Worm (Caenorhabditis elegans) whole organism, L4/young adult: Measurements from ENCODE around the gene aman-1.

Experiments
- W03F9.2 ChIP-seq: fragments of 150-350 bp; optimal IDR thresholded peaks from 2 replicates; lab custom pipeline; 2014; ENCODE audit warnings: missing biosample characterization, missing genetic modification characterization
- dao-5 ChIP-seq: sonication (generic microtip); optimal IDR thresholded peaks from 2 replicates; lab custom pipeline; 2016; ENCODE audit warnings: missing genotype, missing genetic modification characterization, moderate library complexity, missing compliant biosample characterization
- him-1 ChIP-seq: sonication (generic microtip); optimal IDR thresholded peaks from 2 replicates; lab custom pipeline; 2016; ENCODE audit warnings: missing genotype, missing genetic modification reagents, missing genetic modification characterization, missing compliant biosample characterization

aman-1 gene

DNA sequence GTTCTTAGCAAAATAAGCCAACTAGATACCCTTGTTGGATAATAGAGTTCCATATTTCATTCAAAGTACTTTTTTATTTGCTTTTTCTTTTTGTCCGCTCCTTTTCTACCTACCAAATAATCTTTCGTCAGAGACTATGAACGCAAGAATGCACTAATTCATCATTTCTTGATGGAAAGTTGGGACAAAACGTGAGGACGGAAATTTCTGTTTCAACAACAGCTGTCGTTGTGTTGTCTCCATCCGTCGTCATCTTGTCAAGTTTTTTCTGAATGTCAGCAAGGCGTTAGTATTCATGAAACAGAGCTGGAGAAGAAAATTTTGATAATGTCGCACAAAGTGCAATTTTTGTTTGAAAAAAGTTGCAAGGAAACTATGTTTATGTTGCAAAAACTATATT, 51.9 kb downstream of the aman-1 start:
- TF ChIP-seq dao-5 (tag; lab: Kevin White, UChicago) (no peak), W03F9.2 (no peak), him-1 (tag; lab: Kevin White, UChicago) (no peak)

- TF ChIP-seq dao-5 (tag; lab: Kevin White, UChicago) (no peak), him-1 (tag; lab: Kevin White, UChicago) (no peak), W03F9.2 (no peak)
Measured at ce11 chrX:4787525-4787924, 54.6 kb downstream of the aman-1 start.
